Fruit fly (Drosophila melanogaster): ENCODE results near the gene Ama.

DNA sequence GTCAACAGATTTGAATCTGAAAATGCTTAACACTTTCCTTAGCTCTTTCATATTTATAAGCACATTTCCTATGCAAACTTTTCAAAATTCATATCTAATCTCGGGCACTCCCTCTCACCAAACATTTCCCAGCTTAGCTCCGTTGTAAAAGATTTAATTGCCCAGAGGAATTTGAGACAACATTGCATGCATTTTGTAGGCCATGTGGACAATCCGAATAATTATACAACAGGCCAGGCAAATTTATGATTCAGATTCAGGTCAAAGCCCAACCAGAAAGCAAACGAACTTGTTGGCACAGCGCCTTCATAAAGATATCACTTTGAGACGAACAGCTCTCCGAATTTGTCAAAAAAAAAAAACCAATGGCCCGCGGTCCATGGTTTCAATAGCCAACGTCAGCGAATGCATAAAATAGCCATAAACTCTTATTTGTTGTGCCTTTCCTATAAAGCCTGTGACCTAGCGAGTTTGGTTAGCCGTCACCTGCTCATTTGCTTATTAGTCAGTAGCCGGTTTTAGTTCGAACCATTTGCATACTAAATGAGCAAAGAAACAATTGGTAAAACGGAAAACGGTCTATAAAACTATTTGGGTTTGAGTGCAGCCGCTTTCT is 51.7 kb downstream of the Ama start:
- no peak for TF ChIP-seq usp (GFP tag; optimal IDR thresholded peaks at IDR 0.05)
- no peak for TF ChIP-seq Sp1 (GFP tag; optimal IDR thresholded peaks at IDR 0.05)
- TF ChIP-seq h (GFP tag; optimal IDR thresholded peaks at IDR 0.05), result no peak
- TF ChIP-seq pan (optimal IDR thresholded peaks at IDR 0.05), result no peak
- no peak for TF ChIP-seq Myc (optimal IDR thresholded peaks at IDR 0.05)
- no peak for TF ChIP-seq Vsx2 (GFP tag; optimal IDR thresholded peaks at IDR 0.05; ENCODE audit: partially characterized antibody)
- no peak for TF ChIP-seq fru (GFP tag; optimal IDR thresholded peaks at IDR 0.05)
- no peak for TF ChIP-seq lola (GFP tag; optimal IDR thresholded peaks at IDR 0.05)
- TF ChIP-seq Hnf4 (GFP tag; optimal IDR thresholded peaks at IDR 0.05), result no peak
- no peak for TF ChIP-seq br (GFP tag; optimal IDR thresholded peaks at IDR 0.05)
- no peak for TF ChIP-seq ey (GFP tag; optimal IDR thresholded peaks at IDR 0.05)
- no peak for TF ChIP-seq woc (GFP tag; optimal IDR thresholded peaks at IDR 0.05)

Data from whole organism, wandering third instar larva.